Fruit fly (Drosophila melanogaster) whole organism, wandering third instar larva: ENCODE measurements around the gene CG33252.

ENCODE experiments used
- Abd-B ChIP-seq: fragments of >200 bp; optimal IDR thresholded peaks from 2 replicates; lab custom pipeline; 2017; ENCODE audit warnings: missing biosample characterization, missing genetic modification characterization
- CG32264 ChIP-seq: fragments of 200-800 bp; sonication (Bioruptor generic); optimal IDR thresholded peaks from 2 replicates; lab custom pipeline; 2016; ENCODE audit warnings: missing biosample characterization, missing genetic modification characterization
- CG9705 ChIP-seq: fragments of 200-800 bp; sonication (Bioruptor generic); optimal IDR thresholded peaks from 2 replicates; lab custom pipeline; 2018; ENCODE audit warnings: missing biosample characterization, mild to moderate bottlenecking, missing genetic modification characterization
- CrebA ChIP-seq: fragments of 200-800 bp; sonication (Bioruptor generic); optimal IDR thresholded peaks from 2 replicates; lab custom pipeline; 2016; ENCODE audit warnings: missing biosample characterization, mild to moderate bottlenecking, missing genetic modification characterization, borderline replicate concordance
- Dfd ChIP-seq: fragments of >200 bp; optimal IDR thresholded peaks from 2 replicates; lab custom pipeline; 2017; ENCODE audit warnings: missing biosample characterization, missing genetic modification characterization
- Dif ChIP-seq: fragments of 200-275, 200-300 bp; sonication (Bioruptor generic); optimal IDR thresholded peaks from 2 replicates; lab custom pipeline; 2018; ENCODE audit warnings: missing biosample characterization, missing genetic modification characterization; ENCODE audit not compliant: partially characterized antibody
- GATAd ChIP-seq: sonication (Bioruptor generic); optimal IDR thresholded peaks from 2 replicates; lab custom pipeline; 2016; ENCODE audit warnings: missing biosample characterization, missing genetic modification characterization
- HLH106 ChIP-seq: fragments of 200-800 bp; optimal IDR thresholded peaks from 3 replicates; lab custom pipeline; 2019; ENCODE audit warnings: missing biosample characterization, mild to moderate bottlenecking, missing genetic modification characterization, moderate library complexity
- Hnf4 ChIP-seq: fragments of 200-800 bp; sonication (Bioruptor generic); optimal IDR thresholded peaks from 2 replicates; lab custom pipeline; 2016; ENCODE audit warnings: missing biosample characterization, mild to moderate bottlenecking, missing genetic modification characterization
- Hr83 ChIP-seq: fragments of 200-300 bp; sonication (Bioruptor generic); optimal IDR thresholded peaks from 2 replicates; lab custom pipeline; 2016; ENCODE audit warnings: missing biosample characterization, mild to moderate bottlenecking, missing genetic modification characterization, moderate library complexity; ENCODE audit not compliant: poor library complexity, severe bottlenecking
- Jra ChIP-seq: sonication (Bioruptor generic); optimal IDR thresholded peaks from 2 replicates; lab custom pipeline; 2016; ENCODE audit warnings: missing biosample characterization, missing genetic modification characterization
- Mio ChIP-seq: sonication (Bioruptor generic); optimal IDR thresholded peaks from 2 replicates; lab custom pipeline; 2016; ENCODE audit warnings: missing biosample characterization, missing genetic modification characterization
- Myc ChIP-seq: fragments of >200 bp; optimal IDR thresholded peaks from 2 replicates; lab custom pipeline; 2017
- N ChIP-seq: fragments of >200 bp; optimal IDR thresholded peaks from 2 replicates; lab custom pipeline; 2018; ENCODE audit warnings: missing biosample characterization, missing external identifiers, missing genetic modification characterization
- OdsH ChIP-seq: fragments of 200-800 bp; sonication (Bioruptor generic); optimal IDR thresholded peaks from 2 replicates; lab custom pipeline; 2016; ENCODE audit warnings: missing biosample characterization, mild to moderate bottlenecking, missing genetic modification characterization
- Rel ChIP-seq, 2 experiments: fragments of 200-800 bp; sonication (Bioruptor generic) in 1 of 2; optimal IDR thresholded peaks; 2 replicates in 1 of 2; 3 replicates in 1 of 2; lab custom pipeline; 2016 to 2019; ENCODE audit warnings: mild to moderate bottlenecking in 2 of 2, missing biosample characterization in 2 of 2, missing genetic modification characterization in 2 of 2, moderate library complexity in 1 of 2
- Sp1 ChIP-seq: fragments of 200-800 bp; sonication (Bioruptor generic); optimal IDR thresholded peaks from 3 replicates; lab custom pipeline; 2019; ENCODE audit warnings: missing biosample characterization, mild to moderate bottlenecking, missing genetic modification characterization, moderate library complexity
- Vsx2 ChIP-seq: fragments of 200-300, 225-300 bp; sonication (Bioruptor generic); optimal IDR thresholded peaks from 2 replicates; lab custom pipeline; 2018; ENCODE audit warnings: missing biosample characterization, missing genetic modification characterization; ENCODE audit not compliant: partially characterized antibody
- br ChIP-seq: fragments of 200-800 bp; sonication (Bioruptor generic); optimal IDR thresholded peaks from 2 replicates; lab custom pipeline; 2016; ENCODE audit warnings: missing biosample characterization, missing genetic modification characterization
- brk ChIP-seq: fragments of 200-800 bp; sonication (Bioruptor generic); optimal IDR thresholded peaks from 2 replicates; lab custom pipeline; 2016; ENCODE audit warnings: missing biosample characterization, mild to moderate bottlenecking, missing genetic modification characterization
- dl ChIP-seq, 2 experiments: fragments of 175-275, 200-275 bp in 1 of 2; fragments of 200-275 bp in 1 of 2; sonication (Bioruptor generic); optimal IDR thresholded peaks; lab custom pipeline; 2018; ENCODE audit warnings: mild to moderate bottlenecking in 2 of 2, missing biosample characterization in 2 of 2, missing genetic modification characterization in 2 of 2, moderate library complexity in 2 of 2; ENCODE audit not compliant: partially characterized antibody in 2 of 2, insufficient read depth in 1 of 2
- dmrt93B ChIP-seq: fragments of 200-800 bp; sonication (Bioruptor generic); optimal IDR thresholded peaks from 2 replicates; lab custom pipeline; 2018; ENCODE audit warnings: missing biosample characterization, mild to moderate bottlenecking, missing genetic modification characterization
- dsf ChIP-seq: sonication (Bioruptor generic); optimal IDR thresholded peaks from 2 replicates; lab custom pipeline; 2016; ENCODE audit warnings: missing biosample characterization, missing genetic modification characterization, borderline replicate concordance
- ey ChIP-seq: fragments of 200-800 bp; sonication (Bioruptor generic); optimal IDR thresholded peaks from 2 replicates; lab custom pipeline; 2016; ENCODE audit warnings: missing biosample characterization, missing genetic modification characterization
- foxo ChIP-seq, 2 experiments: fragments of 200-800 bp; sonication (Bioruptor generic); optimal IDR thresholded peaks; 2 replicates in 1 of 2; 3 replicates in 1 of 2; lab custom pipeline; 2016 to 2017; ENCODE audit warnings: missing biosample characterization in 2 of 2, missing genetic modification characterization in 2 of 2
- fru ChIP-seq: fragments of 200-800 bp; sonication (Bioruptor generic); optimal IDR thresholded peaks from 3 replicates; lab custom pipeline; 2016; ENCODE audit warnings: missing biosample characterization, mild to moderate bottlenecking, missing genetic modification characterization
- h ChIP-seq: fragments of 200-800 bp; sonication (Bioruptor generic); optimal IDR thresholded peaks from 3 replicates; lab custom pipeline; 2016; ENCODE audit warnings: missing biosample characterization, mild to moderate bottlenecking, missing genetic modification characterization
- lola ChIP-seq: fragments of >200 bp; optimal IDR thresholded peaks from 2 replicates; lab custom pipeline; 2017; ENCODE audit warnings: missing biosample characterization, missing genetic modification characterization
- pan ChIP-seq: fragments of >200 bp; optimal IDR thresholded peaks from 2 replicates; lab custom pipeline; 2017
- psq ChIP-seq: fragments of 200-800 bp; sonication (Bioruptor generic); optimal IDR thresholded peaks from 3 replicates; lab custom pipeline; 2017; ENCODE audit warnings: missing biosample characterization, mild to moderate bottlenecking, missing genetic modification characterization, moderate library complexity
- rgr ChIP-seq: fragments of 200-800 bp; sonication (Bioruptor generic); optimal IDR thresholded peaks from 3 replicates; lab custom pipeline; 2016; ENCODE audit warnings: missing biosample characterization, mild to moderate bottlenecking, missing genetic modification characterization
- sage ChIP-seq: fragments of 200-800 bp; sonication (Bioruptor generic); optimal IDR thresholded peaks from 2 replicates; lab custom pipeline; 2016; ENCODE audit warnings: missing biosample characterization, mild to moderate bottlenecking, missing genetic modification characterization
- sv ChIP-seq: fragments of 200-800 bp; sonication (Bioruptor generic); optimal IDR thresholded peaks from 3 replicates; lab custom pipeline; 2016; ENCODE audit warnings: missing biosample characterization, missing genetic modification characterization
- tai ChIP-seq: sonication (Bioruptor generic); optimal IDR thresholded peaks from 2 replicates; lab custom pipeline; 2016; ENCODE audit warnings: missing biosample characterization, missing genetic modification characterization
- usp ChIP-seq: fragments of >200 bp; optimal IDR thresholded peaks from 2 replicates; lab custom pipeline; 2017; ENCODE audit warnings: missing biosample characterization, missing genetic modification characterization
- woc ChIP-seq: sonication (Bioruptor generic); optimal IDR thresholded peaks from 2 replicates; lab custom pipeline; 2016; ENCODE audit warnings: missing biosample characterization, mild to moderate bottlenecking, missing genetic modification characterization

CG33252 gene

DNA sequence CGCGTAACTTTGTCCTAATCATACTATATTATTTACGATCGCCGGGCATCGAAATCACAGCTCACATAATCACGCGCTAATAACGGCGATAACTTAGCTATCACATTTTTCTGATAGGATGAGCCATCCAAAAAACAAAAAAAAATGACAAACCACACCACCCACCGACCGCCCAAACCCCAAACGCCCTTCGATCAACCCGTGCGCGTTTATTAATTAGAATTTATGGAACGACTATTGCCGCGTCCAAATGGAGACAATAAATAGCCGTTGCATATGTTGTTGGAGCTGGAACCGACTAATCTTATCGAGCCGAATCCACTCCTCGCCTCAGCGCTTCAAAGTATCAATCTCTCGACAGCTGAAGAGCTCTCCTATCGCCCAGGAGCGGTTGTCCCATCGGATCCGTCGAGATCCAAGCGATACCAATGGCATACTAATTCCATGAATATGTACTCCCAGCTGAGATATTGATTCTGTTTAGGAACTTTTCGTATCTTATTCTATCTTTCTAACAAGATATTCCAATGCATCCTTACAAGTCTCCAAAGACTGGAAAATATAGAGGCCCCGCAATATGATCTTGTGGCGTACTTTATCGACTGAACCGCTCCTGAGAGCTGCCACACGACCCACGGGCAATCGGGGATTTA is 27.2 kb upstream of the CG33252 start:
- no peak for TF ChIP-seq Rel (GFP tag; optimal IDR thresholded peaks at IDR 0.05; lab: Kevin White, UChicago)
- TF ChIP-seq Rel (tag; optimal IDR thresholded peaks at IDR 0.05; lab: Kevin White, UChicago) = peak; percentile 28
- TF ChIP-seq CG32264 (GFP tag; lab: Kevin White, UChicago) = no peak
- TF ChIP-seq foxo (GFP tag; optimal IDR thresholded peaks at IDR 0.05; lab: Kevin White, UChicago) = peak in 1 of 2 experiments; percentile 10
- peak; percentile 31 for TF ChIP-seq HLH106
- no peak for TF ChIP-seq Dfd (GFP tag; lab: Kevin White, UChicago)
- peak; percentile 6 for TF ChIP-seq fru (GFP tag; lab: Kevin White, UChicago)
- TF ChIP-seq h (GFP tag; lab: Kevin White, UChicago) = peak; percentile 83

DNA sequence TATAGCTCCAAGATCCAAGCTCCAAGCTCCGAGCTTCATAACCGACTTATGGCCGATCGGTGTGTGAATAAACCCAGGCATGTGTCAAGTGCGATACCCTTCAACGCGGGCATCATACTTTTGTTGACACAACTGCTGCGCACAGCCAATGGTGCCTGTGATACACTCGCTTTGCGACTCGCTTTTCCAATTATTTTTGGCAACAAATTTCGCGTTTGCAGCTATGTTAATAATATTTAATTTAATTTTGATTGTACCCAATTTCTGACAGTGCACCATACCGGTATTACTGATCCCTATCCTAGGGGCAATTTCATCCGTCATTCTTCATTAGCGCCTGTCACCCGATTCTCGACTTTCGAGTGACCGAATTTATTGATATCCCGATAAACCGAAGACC is 26.5 kb upstream of the CG33252 start:
- no peak for TF ChIP-seq Hnf4
- no peak for TF ChIP-seq brk (GFP tag; lab: Kevin White, UChicago)
- no peak for TF ChIP-seq Mio
- TF ChIP-seq dl (GFP tag; optimal IDR thresholded peaks at IDR 0.05; lab: Kevin White, UChicago; ENCODE audit: insufficient read depth in 1 of 2, partially characterized antibody in 2 of 2) = no peak
- TF ChIP-seq sv (GFP tag; lab: Kevin White, UChicago) = no peak
- no peak for TF ChIP-seq lola (GFP tag; lab: Kevin White, UChicago)
- TF ChIP-seq sage (GFP tag; lab: Kevin White, UChicago) = no peak
- TF ChIP-seq Vsx2 = no peak
- TF ChIP-seq OdsH (GFP tag; lab: Kevin White, UChicago) = peak; percentile 6
- TF ChIP-seq h (GFP tag; lab: Kevin White, UChicago) = peak; percentile 15
- TF ChIP-seq rgr = peak; percentile 23
- TF ChIP-seq usp (GFP tag; lab: Kevin White, UChicago) = no peak
- peak; percentile 6 for TF ChIP-seq psq (GFP tag; lab: Kevin White, UChicago)
- TF ChIP-seq ey (GFP tag; lab: Kevin White, UChicago) = peak; percentile 1
- no peak for TF ChIP-seq dmrt93B
- TF ChIP-seq N (GFP tag; lab: Kevin White, UChicago) = no peak
- TF ChIP-seq Jra (GFP tag; lab: Kevin White, UChicago) = no peak
- TF ChIP-seq dsf = no peak

DNA sequence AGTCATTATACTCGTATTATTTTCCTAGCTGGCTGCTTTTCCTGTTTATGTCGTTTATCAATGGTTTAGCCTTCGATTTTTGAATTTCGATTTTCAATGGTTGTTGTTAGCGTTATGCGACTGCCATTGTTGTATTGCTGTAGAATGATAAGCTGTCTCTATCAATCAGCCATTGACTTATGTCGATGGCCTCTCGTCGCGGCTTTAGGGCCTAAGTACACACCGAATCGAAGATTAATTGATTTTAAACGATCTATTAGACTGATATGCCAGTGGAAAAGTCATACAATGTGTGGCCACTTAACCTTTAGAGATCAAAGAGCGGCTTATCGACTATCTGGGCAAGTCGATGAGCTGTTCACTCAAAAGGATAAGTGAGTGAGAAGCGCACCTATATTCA is 25.6 kb upstream of the CG33252 start:
- TF ChIP-seq sage (GFP tag; lab: Kevin White, UChicago) = no peak
- no peak for TF ChIP-seq pan (lab: Kevin White, UChicago)
- TF ChIP-seq GATAd (GFP tag; lab: Kevin White, UChicago) = no peak
- no peak for TF ChIP-seq CrebA (GFP tag; lab: Kevin White, UChicago)
- TF ChIP-seq tai = no peak

DNA sequence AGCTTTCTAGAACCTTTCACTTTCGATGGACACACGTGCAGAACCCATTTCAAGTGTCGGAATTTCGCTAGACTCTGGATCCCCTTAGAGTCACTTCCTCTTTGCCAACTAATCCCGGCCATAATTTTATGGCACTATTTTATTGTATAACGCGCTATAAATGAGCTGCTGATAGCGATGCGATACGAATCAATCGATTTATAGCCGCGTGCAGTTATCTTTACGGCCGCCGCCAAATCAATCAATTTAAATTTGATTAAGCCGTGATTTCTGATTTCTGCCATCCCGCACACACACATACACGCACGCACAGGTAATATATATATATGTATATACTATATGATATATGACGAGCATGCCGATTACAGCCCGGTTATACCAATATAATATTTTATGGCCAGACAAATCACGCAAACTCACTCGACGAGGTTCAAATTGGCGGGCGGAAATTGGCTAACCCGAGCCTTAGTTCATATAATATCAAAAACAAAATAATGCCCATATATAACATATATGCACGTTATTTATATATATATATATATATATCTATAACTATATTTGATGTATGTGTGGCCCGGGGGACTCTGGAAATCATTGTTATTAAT is 23.8 kb upstream of the CG33252 start:
- TF ChIP-seq Abd-B (no peak), CG9705 (GFP tag; lab: Kevin White, UChicago) (no peak), Dfd (GFP tag; lab: Kevin White, UChicago) (no peak), Myc (lab: Kevin White, UChicago) (no peak), OdsH (GFP tag; lab: Kevin White, UChicago) (no peak), br (no peak), Hnf4 (no peak), Hr83 (GFP tag; lab: Kevin White, UChicago) (no peak), tai (no peak), woc (no peak), CG32264 (GFP tag; lab: Kevin White, UChicago) (no peak), Sp1 (GFP tag; lab: Kevin White, UChicago) (no peak), dmrt93B (no peak), ey (GFP tag; lab: Kevin White, UChicago) (no peak), dsf (no peak), brk (GFP tag; lab: Kevin White, UChicago) (no peak), sv (GFP tag; lab: Kevin White, UChicago) (no peak), foxo (GFP tag; optimal IDR thresholded peaks at IDR 0.05; lab: Kevin White, UChicago) (no peak), Dif (GFP tag; lab: Kevin White, UChicago) (no peak), Jra (GFP tag; lab: Kevin White, UChicago) (no peak)
- TF ChIP-seq, all 38 proteins: peak for 0
